Fruit fly (Drosophila melanogaster) whole organism, embryonic: ENCODE results near the gene CG7512.
A peak's percentile ranks its signal among the peaks of the same experiment; 100 is the strongest.

Source experiments
- Atf3 ChIP-seq: fragments of 200-800 bp; sonication (Bioruptor generic); optimal IDR thresholded peaks from 3 replicates; lab custom pipeline; 2016; ENCODE audit warnings: missing biosample characterization, missing genetic modification characterization
- BtbVII ChIP-seq: fragments of 200-800 bp; sonication (Bioruptor generic); optimal IDR thresholded peaks from 3 replicates; lab custom pipeline; 2017; ENCODE audit warnings: missing biosample characterization, mild to moderate bottlenecking, missing genetic modification characterization
- CG10321 ChIP-seq: fragments of 200-800 bp; sonication (Bioruptor generic); IDR thresholded peaks from 2 replicates; pipeline ENCODE4 v1.3.6; 2022; ENCODE audit warnings: missing biosample characterization, missing genetic modification characterization
- CG10654 ChIP-seq: fragments of 200-800 bp; sonication (Bioruptor generic); optimal IDR thresholded peaks from 2 replicates; lab custom pipeline; 2016; ENCODE audit warnings: missing biosample characterization, missing genetic modification characterization
- CG11504 ChIP-seq: fragments of 200-800 bp; sonication (Bioruptor generic); optimal IDR thresholded peaks from 3 replicates; lab custom pipeline; 2019; ENCODE audit warnings: missing biosample characterization, mild to moderate bottlenecking, missing genetic modification characterization, moderate library complexity
- CG11560 ChIP-seq: fragments of 200-800 bp; sonication (Bioruptor generic); IDR thresholded peaks from 3 replicates; pipeline ENCODE4 v1.3.6; 2022; ENCODE audit warnings: missing biosample characterization, missing genetic modification characterization
- CG11696 ChIP-seq: fragments of 200-800 bp; sonication (Bioruptor generic); IDR thresholded peaks from 2 replicates; pipeline ENCODE4 v1.3.6; 2022; ENCODE audit warnings: missing biosample characterization, missing genetic modification characterization
- CG14965 ChIP-seq: fragments of 200-800 bp; sonication (Bioruptor generic); optimal IDR thresholded peaks from 2 replicates; lab custom pipeline; 2016; ENCODE audit warnings: missing biosample characterization, missing genetic modification characterization, borderline replicate concordance
- CG15514 ChIP-seq: fragments of 200-800 bp; sonication (Bioruptor generic); optimal IDR thresholded peaks from 3 replicates; lab custom pipeline; 2017; ENCODE audit warnings: missing biosample characterization, missing genetic modification characterization, mild to moderate bottlenecking, moderate library complexity, missing genetic modification reagents
- CG17385 ChIP-seq: fragments of 200-800 bp; sonication (Bioruptor generic); optimal IDR thresholded peaks from 3 replicates; lab custom pipeline; 2018; ENCODE audit warnings: missing biosample characterization, mild to moderate bottlenecking, missing genetic modification characterization
- CG17568 ChIP-seq: fragments of 200-800 bp; sonication (Bioruptor generic); optimal IDR thresholded peaks from 2 replicates; lab custom pipeline; 2018; ENCODE audit warnings: missing biosample characterization, mild to moderate bottlenecking, missing genetic modification characterization, moderate library complexity
- CG2129 ChIP-seq: fragments of 200-800 bp; sonication (Bioruptor generic); IDR thresholded peaks from 2 replicates; pipeline ENCODE4 v1.3.6; 2022; ENCODE audit warnings: missing biosample characterization, missing genetic modification characterization; ENCODE audit not compliant: partially characterized antibody
- CG2678 ChIP-seq: fragments of 200-800 bp; sonication (Bioruptor generic); optimal IDR thresholded peaks from 3 replicates; lab custom pipeline; 2019; ENCODE audit warnings: missing biosample characterization, mild to moderate bottlenecking, missing genetic modification characterization, moderate library complexity
- CG34376 ChIP-seq: fragments of 200-800 bp; sonication (Bioruptor generic); optimal IDR thresholded peaks from 2 replicates; lab custom pipeline; 2018; ENCODE audit warnings: missing biosample characterization, mild to moderate bottlenecking, missing genetic modification characterization
- CG4282 ChIP-seq: fragments of 200-800 bp; sonication (Bioruptor generic); optimal IDR thresholded peaks from 2 replicates; lab custom pipeline; 2016; ENCODE audit warnings: missing biosample characterization, missing genetic modification characterization
- CG6254 ChIP-seq: fragments of 200-800 bp; sonication (Bioruptor generic); optimal IDR thresholded peaks from 3 replicates; lab custom pipeline; 2017; ENCODE audit warnings: mild to moderate bottlenecking, missing biosample characterization, missing genetic modification reagents, missing genetic modification characterization
- CG9876 ChIP-seq: fragments of 200-800 bp; sonication (Bioruptor generic); optimal IDR thresholded peaks from 2 replicates; lab custom pipeline; 2016; ENCODE audit warnings: missing biosample characterization, missing genetic modification characterization
- CrebB ChIP-seq: fragments of 200-800 bp; sonication (Bioruptor generic); optimal IDR thresholded peaks from 3 replicates; lab custom pipeline; 2018; ENCODE audit warnings: missing biosample characterization, mild to moderate bottlenecking, missing genetic modification characterization
- Dfd ChIP-seq, 2 experiments: fragments of >200 bp; optimal IDR thresholded peaks; 2 replicates each; lab custom pipeline; 2017; ENCODE audit warnings: missing biosample characterization in 2 of 2, missing genetic modification characterization in 2 of 2
- Drgx ChIP-seq: fragments of 200-800 bp; sonication (Bioruptor generic); IDR thresholded peaks from 2 replicates; pipeline ENCODE4 v1.3.6; 2022; ENCODE audit warnings: missing biosample characterization, missing genetic modification characterization
- Fer3 ChIP-seq: fragments of 200-800 bp; sonication (Bioruptor generic); optimal IDR thresholded peaks from 2 replicates; lab custom pipeline; 2018; ENCODE audit warnings: missing biosample characterization, mild to moderate bottlenecking, missing genetic modification characterization, moderate library complexity
- Gsc ChIP-seq: fragments of 200-800 bp; sonication (Bioruptor generic); IDR thresholded peaks from 2 replicates; pipeline ENCODE4 v1.3.6; 2022; ENCODE audit warnings: missing biosample characterization, missing genetic modification characterization
- HLH3B ChIP-seq: fragments of 200-800 bp; sonication (Bioruptor generic); IDR thresholded peaks from 2 replicates; pipeline ENCODE4 v1.3.6; 2022; ENCODE audit warnings: missing biosample characterization, missing genetic modification characterization
- Hey ChIP-seq: fragments of 200-800 bp; sonication (Bioruptor generic); optimal IDR thresholded peaks from 3 replicates; lab custom pipeline; 2018; ENCODE audit warnings: missing biosample characterization, mild to moderate bottlenecking, missing genetic modification characterization
- Mad ChIP-seq: fragments of 200-800 bp; sonication (Bioruptor generic); optimal IDR thresholded peaks from 2 replicates; lab custom pipeline; 2016; ENCODE audit warnings: missing biosample characterization, missing genetic modification characterization
- Mes4 ChIP-seq: fragments of 200-800 bp; sonication (Bioruptor generic); optimal IDR thresholded peaks from 2 replicates; lab custom pipeline; 2016; ENCODE audit warnings: missing biosample characterization, missing genetic modification characterization
- NK7.1 ChIP-seq: fragments of 200-800 bp; sonication (Bioruptor generic); optimal IDR thresholded peaks from 3 replicates; lab custom pipeline; 2016; ENCODE audit warnings: missing biosample characterization, missing genetic modification characterization
- Pdp1 ChIP-seq, 2 experiments: fragments of 200-800 bp; sonication (Bioruptor generic); optimal IDR thresholded peaks; 3 replicates each; lab custom pipeline; 2016; ENCODE audit warnings: missing biosample characterization in 2 of 2, missing genetic modification characterization in 2 of 2, mild to moderate bottlenecking in 1 of 2, moderate library complexity in 1 of 2
- Xbp1 ChIP-seq: fragments of 200-800 bp; sonication (Bioruptor generic); optimal IDR thresholded peaks from 3 replicates; lab custom pipeline; 2016; ENCODE audit warnings: missing biosample characterization, mild to moderate bottlenecking, missing genetic modification characterization
- aop ChIP-seq: fragments of 200-800 bp; sonication (Bioruptor generic); IDR thresholded peaks from 2 replicates; pipeline ENCODE4 v1.3.6; 2022; ENCODE audit warnings: missing biosample characterization, missing genetic modification characterization
- bab2 ChIP-seq: fragments of 200-800 bp; sonication (Bioruptor generic); optimal IDR thresholded peaks from 2 replicates; lab custom pipeline; 2016; ENCODE audit warnings: missing biosample characterization, missing genetic modification characterization
- ci ChIP-seq: fragments of 200-800 bp; sonication (Bioruptor generic); IDR thresholded peaks from 3 replicates; pipeline ENCODE4 v1.3.6; 2022; ENCODE audit warnings: missing biosample characterization, missing genetic modification characterization
- disco-r ChIP-seq: fragments of 200-800 bp; sonication (Bioruptor generic); optimal IDR thresholded peaks from 2 replicates; lab custom pipeline; 2016; ENCODE audit warnings: missing biosample characterization, missing genetic modification characterization
- eve ChIP-seq, 2 experiments: fragments of >200 bp; optimal IDR thresholded peaks; 2 replicates each; lab custom pipeline; 2017; ENCODE audit warnings: missing biosample characterization in 2 of 2, missing genetic modification characterization in 2 of 2
- ftz-f1 ChIP-seq: fragments of 200-800 bp; sonication (Bioruptor generic); optimal IDR thresholded peaks from 2 replicates; lab custom pipeline; 2016; ENCODE audit warnings: missing biosample characterization, missing genetic modification characterization
- gem ChIP-seq: fragments of 200-800 bp; sonication (Bioruptor generic); optimal IDR thresholded peaks from 2 replicates; lab custom pipeline; 2019; ENCODE audit warnings: missing biosample characterization, mild to moderate bottlenecking, missing genetic modification characterization, moderate library complexity
- grn ChIP-seq: fragments of 200-800 bp; sonication (Bioruptor generic); optimal IDR thresholded peaks from 3 replicates; lab custom pipeline; 2017; ENCODE audit warnings: missing biosample characterization, missing genetic modification characterization
- gro ChIP-seq: fragments of 200-800 bp; sonication (Bioruptor generic); optimal IDR thresholded peaks from 2 replicates; lab custom pipeline; 2016; ENCODE audit warnings: missing biosample characterization, missing genetic modification characterization
- gt ChIP-seq: fragments of 200-800 bp; sonication (Bioruptor generic); IDR thresholded peaks from 2 replicates; pipeline ENCODE4 v1.3.6; 2022; ENCODE audit warnings: missing biosample characterization, missing genetic modification characterization
- h ChIP-seq: fragments of >200 bp; optimal IDR thresholded peaks from 2 replicates; lab custom pipeline; 2017
- lola ChIP-seq, 3 experiments: fragments of >200 bp in 2 of 3; fragments of 200-800 bp in 1 of 3; sonication (Bioruptor generic) in 1 of 3; optimal IDR thresholded peaks; 2 replicates each; lab custom pipeline; 2017 to 2019; ENCODE audit warnings: missing biosample characterization in 3 of 3, missing genetic modification characterization in 3 of 3, mild to moderate bottlenecking in 1 of 3, moderate library complexity in 1 of 3
- nau ChIP-seq: fragments of 200-800 bp; sonication (Bioruptor generic); optimal IDR thresholded peaks from 3 replicates; lab custom pipeline; 2017; ENCODE audit warnings: missing biosample characterization, mild to moderate bottlenecking, missing genetic modification characterization, missing genetic modification reagents
- psq ChIP-seq: fragments of 200-800 bp; sonication (Bioruptor generic); optimal IDR thresholded peaks from 2 replicates; lab custom pipeline; 2017; ENCODE audit warnings: missing biosample characterization, missing genetic modification characterization
- sc ChIP-seq, 3 experiments: fragments of >200 bp in 2 of 3; fragments of 200-800 bp in 1 of 3; sonication (Bioruptor generic) in 1 of 3; optimal IDR thresholded peaks; 2 replicates in 2 of 3; 3 replicates in 1 of 3; lab custom pipeline; 2017; ENCODE audit warnings: mild to moderate bottlenecking in 1 of 3, missing biosample characterization in 1 of 3, missing genetic modification characterization in 1 of 3, missing genetic modification reagents in 1 of 3
- schlank ChIP-seq: fragments of 200-800 bp; sonication (Bioruptor generic); optimal IDR thresholded peaks from 2 replicates; lab custom pipeline; 2018; ENCODE audit warnings: missing biosample characterization, mild to moderate bottlenecking, missing genetic modification characterization
- sob ChIP-seq: fragments of 200-800 bp; sonication (Bioruptor generic); IDR thresholded peaks from 2 replicates; pipeline ENCODE4 v1.3.6; 2022; ENCODE audit warnings: missing biosample characterization, missing genetic modification characterization
- stwl ChIP-seq: fragments of 200-800 bp; sonication (Bioruptor generic); optimal IDR thresholded peaks from 3 replicates; lab custom pipeline; 2018; ENCODE audit warnings: missing biosample characterization, mild to moderate bottlenecking, missing genetic modification characterization, moderate library complexity
- tio ChIP-seq: fragments of 200-800 bp; sonication (Bioruptor generic); optimal IDR thresholded peaks from 2 replicates; lab custom pipeline; 2017; ENCODE audit warnings: missing biosample characterization, missing genetic modification characterization, inconsistent platforms
- tll ChIP-seq, 2 experiments: fragments of 200-800 bp in 1 of 2; fragments of >200 bp in 1 of 2; sonication (Bioruptor generic) in 1 of 2; optimal IDR thresholded peaks; 2 replicates each; lab custom pipeline; 2017 to 2019; ENCODE audit warnings: missing biosample characterization in 2 of 2, missing genetic modification characterization in 2 of 2, mild to moderate bottlenecking in 1 of 2, moderate library complexity in 1 of 2

CG7512 gene

DNA sequence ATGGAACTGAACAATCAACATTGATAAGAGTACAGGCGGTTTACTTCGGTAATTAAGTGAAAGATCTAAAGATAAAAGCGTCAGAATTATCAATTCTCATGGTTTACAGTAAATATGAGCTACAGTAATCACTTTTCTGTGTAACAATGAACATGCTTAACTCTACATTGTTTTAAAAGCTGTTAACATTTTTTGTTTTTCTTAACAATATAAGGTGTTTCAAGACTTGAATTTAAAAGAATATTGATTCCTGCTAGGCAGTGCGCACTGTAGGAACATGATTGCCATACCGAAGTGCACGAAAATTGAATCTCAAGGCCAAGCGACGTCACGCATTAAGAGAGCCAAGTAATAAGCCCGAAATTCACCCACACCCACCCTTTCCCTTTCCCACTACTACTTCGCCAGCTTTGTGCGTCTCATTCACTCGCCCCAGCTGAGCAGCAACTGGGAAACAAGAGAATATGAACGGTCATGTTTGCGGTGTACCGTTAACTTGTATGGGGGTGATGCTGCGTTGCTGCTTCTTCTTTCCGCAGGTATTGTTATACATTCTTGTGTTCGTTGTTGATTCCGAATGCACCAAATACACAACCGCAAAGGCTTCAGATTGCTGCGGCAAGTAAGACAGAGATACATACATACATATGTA, 22.2 kb upstream of the CG7512 start (continued):
- no peak; the same call in 1 of the 2 replicates for TF ChIP-seq gt (GFP tag; lab: Robert Waterston, UW)
- TF ChIP-seq Pdp1 (GFP tag; optimal IDR thresholded peaks at IDR 0.05; lab: Kevin White, UChicago) = peak; percentile 33 to 50
- no peak for TF ChIP-seq psq
- no peak for TF ChIP-seq sc (optimal IDR thresholded peaks at IDR 0.05; lab: Kevin White, UChicago)
- TF ChIP-seq sc (GFP tag; optimal IDR thresholded peaks at IDR 0.05; lab: Kevin White, UChicago) = no peak
- no peak for TF ChIP-seq Mad (GFP tag; lab: Kevin White, UChicago)
- peak; percentile 12 for TF ChIP-seq CG10654 (GFP tag; lab: Kevin White, UChicago)
- peak; percentile 61 for TF ChIP-seq BtbVII (GFP tag; lab: Kevin White, UChicago)
- no peak for TF ChIP-seq CG4282 (GFP tag; lab: Kevin White, UChicago)
- no peak for TF ChIP-seq CG17568 (GFP tag; lab: Kevin White, UChicago)
- peak; percentile 78 for TF ChIP-seq CG2678 (tag; lab: Kevin White, UChicago)
- peak; percentile 72 for TF ChIP-seq CG11504
- no peak for TF ChIP-seq Gsc (GFP tag; lab: Robert Waterston, UW)
- no peak for TF ChIP-seq h
- peak; percentile 80 for TF ChIP-seq sob
- TF ChIP-seq ftz-f1 = peak; percentile 39
- TF ChIP-seq schlank = peak; percentile 8
- no peak for TF ChIP-seq CG10321 (GFP tag; lab: Robert Waterston, UW)
- peak; percentile 8 for TF ChIP-seq Atf3 (GFP tag; lab: Kevin White, UChicago)
- TF ChIP-seq Xbp1 (GFP tag; lab: Kevin White, UChicago) = peak; percentile 66
- peak in 1 of 2 experiments; percentile 24 for TF ChIP-seq tll (GFP tag; optimal IDR thresholded peaks at IDR 0.05; lab: Kevin White, UChicago)
- TF ChIP-seq CG6254 (GFP tag; lab: Kevin White, UChicago) = no peak
- no peak for TF ChIP-seq CG11560
- peak; percentile 61; the same call in 2 of the 3 replicates for TF ChIP-seq ci (GFP tag; lab: Robert Waterston, UW)
- TF ChIP-seq HLH3B (GFP tag; lab: Robert Waterston, UW) = peak; percentile 71
- no peak for TF ChIP-seq disco-r
- no peak for TF ChIP-seq CG2129 (GFP tag; lab: Robert Waterston, UW)
- peak; percentile 30; the same call in 1 of the 2 replicates for TF ChIP-seq aop
- TF ChIP-seq CG9876 (GFP tag; lab: Kevin White, UChicago) = no peak
- no peak for TF ChIP-seq grn (GFP tag; lab: Kevin White, UChicago)
- TF ChIP-seq Fer3 = peak; percentile 72
- TF ChIP-seq lola (GFP tag; optimal IDR thresholded peaks at IDR 0.05; lab: Kevin White, UChicago) = peak in 1 of 3 experiments; percentile 18
- TF ChIP-seq Hey (tag; lab: Kevin White, UChicago) = no peak
- TF ChIP-seq Mes4 = no peak
- peak; percentile 50 for TF ChIP-seq CG15514 (GFP tag; lab: Kevin White, UChicago)
- TF ChIP-seq CrebB (tag; lab: Kevin White, UChicago) = peak; percentile 27
- TF ChIP-seq gem (tag; lab: Kevin White, UChicago) = peak; percentile 77
- peak; percentile 20 for TF ChIP-seq nau (GFP tag; lab: Kevin White, UChicago)
- TF ChIP-seq stwl (tag; lab: Kevin White, UChicago) = no peak
- TF ChIP-seq CG11696 (GFP tag; lab: Robert Waterston, UW) = peak; percentile 52
- TF ChIP-seq gro = peak; percentile 77
- no peak for TF ChIP-seq Dfd (GFP tag; optimal IDR thresholded peaks at IDR 0.05; lab: Kevin White, UChicago)
- peak; percentile 21 for TF ChIP-seq CG34376
- TF ChIP-seq bab2 = peak; percentile 63
- TF ChIP-seq CG17385 = peak; percentile 64
- no peak for TF ChIP-seq NK7.1 (GFP tag; lab: Kevin White, UChicago)
- TF ChIP-seq CG14965 (GFP tag; lab: Kevin White, UChicago) = no peak
- TF ChIP-seq Drgx = peak; percentile 60
- TF ChIP-seq eve (GFP tag; optimal IDR thresholded peaks at IDR 0.05; lab: Kevin White, UChicago) = no peak
- TF ChIP-seq tio (GFP tag; lab: Kevin White, UChicago) = peak; percentile 40
